Worm (Caenorhabditis elegans): Measurements from ENCODE around the gene Y34B4A.2.

DNA sequence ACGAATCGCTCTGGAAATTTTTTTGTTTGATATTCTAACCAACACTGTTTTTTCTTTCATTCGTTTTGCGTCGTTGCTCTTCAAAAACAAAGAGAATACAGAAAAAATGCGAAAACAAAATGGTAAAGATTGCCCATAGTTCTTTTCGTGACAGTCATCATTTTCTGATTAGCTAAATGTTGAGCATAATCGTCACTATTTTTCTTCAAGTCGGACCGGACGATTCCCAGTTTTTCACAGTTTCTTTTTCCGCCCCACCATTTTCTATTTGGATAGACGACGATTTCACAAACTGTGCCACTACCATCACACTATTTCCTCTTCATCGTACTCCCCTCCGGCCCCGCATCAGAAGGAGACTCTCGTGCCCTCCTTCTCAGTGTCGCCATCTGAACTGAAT is 15.7 kb upstream of the Y34B4A.2 start:
- no peak for TF ChIP-seq dmd-4 (tag; optimal IDR thresholded peaks at IDR 0.05)
- TF ChIP-seq unc-62 (GFP tag; optimal IDR thresholded peaks at IDR 0.05): no peak
- TF ChIP-seq R02D3.7 (tag; optimal IDR thresholded peaks at IDR 0.05): no peak
- no peak for TF ChIP-seq lin-39 (tag; optimal IDR thresholded peaks at IDR 0.05)
- TF ChIP-seq nhr-11 (tag; optimal IDR thresholded peaks at IDR 0.05): no peak
- TF ChIP-seq nhr-21 (tag; optimal IDR thresholded peaks at IDR 0.05): no peak
- TF ChIP-seq zag-1 (tag; optimal IDR thresholded peaks at IDR 0.05): no peak
- TF ChIP-seq nhr-237 (tag; optimal IDR thresholded peaks at IDR 0.05): no peak
- TF ChIP-seq blmp-1 (tag; optimal IDR thresholded peaks at IDR 0.05; ENCODE audit: insufficient read depth): no peak
- TF ChIP-seq ceh-16 (tag; optimal IDR thresholded peaks at IDR 0.05): no peak
- no peak for TF ChIP-seq lsy-2 (tag; optimal IDR thresholded peaks at IDR 0.05)

Data from whole organism, L2 larva.